Worm (Caenorhabditis elegans): ENCODE measurements around the gene Y57G11B.3.
A peak's percentile ranks its signal among the peaks of the same experiment; 100 is the strongest.

Gene Y57G11B.3

ce11 chrIV:14609774-14610173 lies 35.6 kb upstream of the Y57G11B.3 start:
- no peak for TF ChIP-seq peb-1 (tag; optimal IDR thresholded peaks at IDR 0.05)
- TF ChIP-seq F13H6.1 (tag; optimal IDR thresholded peaks at IDR 0.05), result peak; percentile 31
- TF ChIP-seq skn-1 (tag; optimal IDR thresholded peaks at IDR 0.05), result no peak
- peak; percentile 74 for TF ChIP-seq fos-1 (tag; optimal IDR thresholded peaks at IDR 0.05)
- TF ChIP-seq nhr-23 (tag; optimal IDR thresholded peaks at IDR 0.05), result no peak
- TF ChIP-seq gmeb-1 (tag; optimal IDR thresholded peaks at IDR 0.05), result peak; percentile 43
- no peak for TF ChIP-seq blmp-1 (tag; optimal IDR thresholded peaks at IDR 0.05; ENCODE audit: insufficient read depth)
- no peak for TF ChIP-seq ztf-4 (tag; optimal IDR thresholded peaks at IDR 0.05)
- TF ChIP-seq snpc-4 (tag; optimal IDR thresholded peaks at IDR 0.05), result no peak
- TF ChIP-seq unc-62 (GFP tag; optimal IDR thresholded peaks at IDR 0.05), result no peak
- TF ChIP-seq lin-39 (tag; optimal IDR thresholded peaks at IDR 0.05), result no peak
- TF ChIP-seq mdl-1 (tag; optimal IDR thresholded peaks at IDR 0.05), result peak in 1 of 2 experiments; percentile 14
- TF ChIP-seq nhr-129 (tag; optimal IDR thresholded peaks at IDR 0.05), result peak; percentile 75
- peak; percentile 61 for TF ChIP-seq sma-3 (GFP tag; optimal IDR thresholded peaks at IDR 0.05)
- peak in 1 of 2 experiments; percentile 38 for TF ChIP-seq lsy-2 (tag; optimal IDR thresholded peaks at IDR 0.05)
- peak; percentile 14 for TF ChIP-seq nhr-25 (tag; optimal IDR thresholded peaks at IDR 0.05)
- peak; percentile 84 for TF ChIP-seq sma-9 (GFP tag; optimal IDR thresholded peaks at IDR 0.05)
- TF ChIP-seq sma-9 (tag; optimal IDR thresholded peaks at IDR 0.05), result no peak
- TF ChIP-seq crh-2 (tag; optimal IDR thresholded peaks at IDR 0.05), result peak; percentile 53
- no peak for TF ChIP-seq ztf-1 (GFP tag; conservative IDR thresholded peaks at IDR 0.05)
- no peak for TF ChIP-seq mbf-1 (tag; optimal IDR thresholded peaks at IDR 0.05)
- TF ChIP-seq zag-1 (tag; optimal IDR thresholded peaks at IDR 0.05), result no peak
- TF ChIP-seq unc-39 (tag; optimal IDR thresholded peaks at IDR 0.05), result no peak

ce11 chrIV:14608605-14609004 lies 34.4 kb upstream of the Y57G11B.3 start:
- TF ChIP-seq nhr-10 (tag; optimal IDR thresholded peaks at IDR 0.05) (no peak), mbf-1 (tag; optimal IDR thresholded peaks at IDR 0.05) (no peak), elt-1 (tag; optimal IDR thresholded peaks at IDR 0.05) (no peak), unc-39 (tag; optimal IDR thresholded peaks at IDR 0.05) (no peak), R02D3.7 (tag; optimal IDR thresholded peaks at IDR 0.05) (no peak), alr-1 (tag; optimal IDR thresholded peaks at IDR 0.05) (no peak), C34F6.9 (tag; optimal IDR thresholded peaks at IDR 0.05) (no peak), blmp-1 (tag; optimal IDR thresholded peaks at IDR 0.05; ENCODE audit: insufficient read depth) (no peak), ztf-4 (tag; optimal IDR thresholded peaks at IDR 0.05) (no peak)

ce11 chrIV:14606469-14606868 lies 32.3 kb upstream of the Y57G11B.3 start:
- TF ChIP-seq fos-1 (tag; optimal IDR thresholded peaks at IDR 0.05) (peak; percentile 33), lin-13 (GFP tag; optimal IDR thresholded peaks at IDR 0.05) (peak; percentile 13), nhr-77 (tag; optimal IDR thresholded peaks at IDR 0.05) (no peak), nhr-10 (tag; optimal IDR thresholded peaks at IDR 0.05) (no peak), nhr-129 (tag; optimal IDR thresholded peaks at IDR 0.05) (peak; percentile 92), snpc-4 (tag; optimal IDR thresholded peaks at IDR 0.05) (peak; percentile 2), crh-2 (tag; optimal IDR thresholded peaks at IDR 0.05) (peak; percentile 52), C34F6.9 (tag; optimal IDR thresholded peaks at IDR 0.05) (peak; percentile 30), nhr-6 (tag; optimal IDR thresholded peaks at IDR 0.05) (peak; percentile 11), ceh-16 (tag; optimal IDR thresholded peaks at IDR 0.05) (no peak), egl-27 (tag; optimal IDR thresholded peaks at IDR 0.05) (peak; percentile 52), sma-9 (GFP tag; optimal IDR thresholded peaks at IDR 0.05) (peak; percentile 65), sma-9 (tag; optimal IDR thresholded peaks at IDR 0.05) (no peak), lsy-2 (tag; optimal IDR thresholded peaks at IDR 0.05) (peak; percentile 30 to 57), F13H6.1 (tag; optimal IDR thresholded peaks at IDR 0.05) (peak; percentile 77), dmd-4 (tag; optimal IDR thresholded peaks at IDR 0.05) (no peak)

- TF ChIP-seq nhr-129 (tag; optimal IDR thresholded peaks at IDR 0.05) (peak; percentile 38), mbf-1 (tag; optimal IDR thresholded peaks at IDR 0.05) (no peak), sma-9 (GFP tag; optimal IDR thresholded peaks at IDR 0.05) (peak; percentile 57), sma-9 (tag; optimal IDR thresholded peaks at IDR 0.05) (no peak), unc-55 (GFP tag; optimal IDR thresholded peaks at IDR 0.05) (peak; percentile 25), F13H6.1 (tag; optimal IDR thresholded peaks at IDR 0.05) (peak; percentile 68), sem-4 (tag; optimal IDR thresholded peaks at IDR 0.05) (no peak)
Measured at ce11 chrIV:14605143-14605542, 31.0 kb upstream of the Y57G11B.3 start.
